Worm (Caenorhabditis elegans): ENCODE measurements around the gene ubxn-2.

Gene ubxn-2

DNA sequence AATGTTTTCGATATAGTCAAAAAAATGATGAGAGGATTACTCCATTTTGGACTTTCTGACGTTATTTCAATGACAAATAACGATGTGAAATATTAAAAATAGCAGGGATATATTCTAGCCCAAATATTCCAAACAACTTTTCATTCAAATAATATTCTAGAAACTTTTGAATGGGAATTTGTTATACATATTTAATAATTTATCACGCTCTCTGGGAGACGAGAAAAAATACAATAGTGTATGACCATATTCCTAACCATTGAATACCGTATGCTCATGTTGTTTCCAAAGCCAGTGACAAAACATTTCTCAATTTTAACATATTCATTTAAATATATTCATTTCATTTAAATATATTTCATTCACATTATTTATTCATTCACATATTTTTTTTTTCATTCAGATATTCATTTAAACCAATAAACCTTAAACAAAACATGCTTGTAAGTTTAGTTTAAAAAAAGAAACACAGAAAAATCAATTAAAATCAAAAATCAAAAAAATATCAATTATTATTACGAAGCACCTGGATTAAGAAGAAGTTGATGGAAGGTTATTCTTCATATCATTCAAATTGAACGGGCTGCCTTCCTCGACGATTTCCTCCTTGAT is 15.9 kb downstream of the ubxn-2 start (continued):
- TF ChIP-seq lin-26 (GFP tag; IDR thresholded peaks at IDR 0.05) (no peak), unc-62 (GFP tag; optimal IDR thresholded peaks at IDR 0.05) (no peak), hsf-1 (GFP tag; IDR thresholded peaks at IDR 0.05) (0 out of 2 replicates have a peak, but pooled peaks have one; percentile 54), snpc-4 (GFP tag; optimal IDR thresholded peaks at IDR 0.05) (no peak), snpc-4 (tag; optimal IDR thresholded peaks at IDR 0.05) (no peak), nhr-179 (tag; optimal IDR thresholded peaks at IDR 0.05) (no peak), ekl-4 (GFP tag; IDR thresholded peaks at IDR 0.05) (no peak), mes-4 (tag; optimal IDR thresholded peaks at IDR 0.05) (no peak), ceh-79 (tag; optimal IDR thresholded peaks at IDR 0.05) (no peak), madf-8 (GFP tag; conservative IDR thresholded peaks at IDR 0.05) (no peak), F39B2.1 (GFP tag; IDR thresholded peaks at IDR 0.05) (no peak), athp-1 (tag; optimal IDR thresholded peaks at IDR 0.05) (no peak), T26A5.8 (tag; optimal IDR thresholded peaks at IDR 0.05) (no peak), F57A8.1 (GFP tag; optimal IDR thresholded peaks at IDR 0.05) (no peak), let-607 (tag; optimal IDR thresholded peaks at IDR 0.05) (peak; percentile 6 to 12), T07F8.4 (tag; optimal IDR thresholded peaks at IDR 0.05) (no peak), ceh-58 (GFP tag; IDR thresholded peaks at IDR 0.05) (no peak), chd-7 (tag; optimal IDR thresholded peaks at IDR 0.05) (peak; percentile 48), aptf-2 (GFP tag; conservative IDR thresholded peaks at IDR 0.05) (no peak), nhr-27 (tag; optimal IDR thresholded peaks at IDR 0.05) (no peak), B0261.1 (tag; optimal IDR thresholded peaks at IDR 0.05) (no peak), madf-6 (GFP tag; IDR thresholded peaks at IDR 0.05) (0 out of 2 replicates have a peak, but pooled peaks have one; percentile 29), bed-1 (GFP tag; IDR thresholded peaks at IDR 0.05) (no peak), zim-3 (tag; optimal IDR thresholded peaks at IDR 0.05) (no peak), akir-1 (GFP tag; optimal IDR thresholded peaks at IDR 0.05) (no peak), egl-44 (GFP tag; IDR thresholded peaks at IDR 0.05) (peak; percentile 65; the same call in 1 of the 2 replicates), ztf-22 (GFP tag; optimal IDR thresholded peaks at IDR 0.05) (peak; percentile 90), rec-8 (tag; optimal IDR thresholded peaks at IDR 0.05) (no peak), nfyb-1 (GFP tag; IDR thresholded peaks at IDR 0.05) (peak; percentile 90), Y79H2A.3 (GFP tag; conservative IDR thresholded peaks at IDR 0.05) (peak; percentile 67), egrh-3 (GFP tag; IDR thresholded peaks at IDR 0.05) (no peak), egl-18 (GFP tag; IDR thresholded peaks at IDR 0.05) (no peak), nhr-90 (tag; optimal IDR thresholded peaks at IDR 0.05) (no peak), ceh-40 (GFP tag; IDR thresholded peaks at IDR 0.05) (0 out of 2 replicates have a peak, but pooled peaks have one; percentile 56), tbx-9 (tag; optimal IDR thresholded peaks at IDR 0.05; ENCODE audit: borderline replicate concordance) (no peak), snpc-1.1 (tag; optimal IDR thresholded peaks at IDR 0.05; ENCODE audit: insufficient read depth) (no peak), gei-17 (GFP tag; optimal IDR thresholded peaks at IDR 0.05) (peak; percentile 20), hlh-26 (GFP tag; conservative IDR thresholded peaks at IDR 0.05) (no peak), mcd-1 (GFP tag; IDR thresholded peaks at IDR 0.05) (no peak), him-1 (tag; optimal IDR thresholded peaks at IDR 0.05) (no peak), F37B4.10 (GFP tag; IDR thresholded peaks at IDR 0.05) (no peak), bed-2 (GFP tag; IDR thresholded peaks at IDR 0.05) (no peak), unc-130 (GFP tag; optimal IDR thresholded peaks at IDR 0.05) (no peak), ceh-100 (GFP tag; IDR thresholded peaks at IDR 0.05) (no peak), madf-3 (GFP tag; IDR thresholded peaks at IDR 0.05) (peak; percentile 60; the same call in 1 of the 2 replicates), let-526 (GFP tag; IDR thresholded peaks at IDR 0.05) (0 out of 2 replicates have a peak, but pooled peaks have one; percentile 49), snpc-1.3 (tag; optimal IDR thresholded peaks at IDR 0.05; ENCODE audit: insufficient read depth) (no peak), fkh-3 (tag; optimal IDR thresholded peaks at IDR 0.05) (no peak)
